Worm (Caenorhabditis elegans): ENCODE measurements around the gene oac-32.
A peak's percentile ranks its signal among the peaks of the same experiment; 100 is the strongest.

- no peak for TF ChIP-seq odd-2 (tag; optimal IDR thresholded peaks at IDR 0.05)
- no peak for TF ChIP-seq ama-1 (optimal IDR thresholded peaks at IDR 0.05)
- no peak for TF ChIP-seq ceh-22 (tag; optimal IDR thresholded peaks at IDR 0.05)
- no peak for TF ChIP-seq pha-2 (tag; optimal IDR thresholded peaks at IDR 0.05)
- TF ChIP-seq pha-4 (tag; optimal IDR thresholded peaks at IDR 0.05): no peak
- TF ChIP-seq elt-2 (tag; optimal IDR thresholded peaks at IDR 0.05): peak; percentile 25
- TF ChIP-seq C08G9.2 (tag; optimal IDR thresholded peaks at IDR 0.05): no peak
- no peak for TF ChIP-seq ahr-1 (tag; optimal IDR thresholded peaks at IDR 0.05)
- TF ChIP-seq sox-2 (GFP tag; IDR thresholded peaks at IDR 0.05): no peak
- TF ChIP-seq ceh-19 (GFP tag; optimal IDR thresholded peaks at IDR 0.05): no peak
Observed at ce11 chrV:1545694-1546093, at the start of gene oac-32.

Measured in whole organism, late embryonic.